Worm (Caenorhabditis elegans) whole organism, early embryonic: ENCODE results near the gene F22B7.9.

Experiments
- B0310.2 ChIP-seq: sonication (generic microtip); optimal IDR thresholded peaks from 2 replicates; lab custom pipeline; 2016; ENCODE audit warnings: mild to moderate bottlenecking, missing genetic modification characterization, missing compliant biosample characterization
- ama-1 ChIP-seq: fragments of 150-350 bp; optimal IDR thresholded peaks from 2 replicates; lab custom pipeline; 2014
- ets-7 ChIP-seq: sonication (generic microtip); optimal IDR thresholded peaks from 2 replicates; lab custom pipeline; 2016; ENCODE audit warnings: missing genotype, missing genetic modification characterization, missing compliant biosample characterization
- pes-1 ChIP-seq: fragments of 200-800 bp; sonication (Bioruptor generic); IDR thresholded peaks from 2 replicates; pipeline ENCODE4 v1.3.6; 2022; ENCODE audit warnings: missing genetic modification reagents, missing genetic modification characterization, missing compliant biosample characterization
- tra-4 ChIP-seq: sonication (generic microtip); optimal IDR thresholded peaks from 2 replicates; lab custom pipeline; 2017; ENCODE audit warnings: missing genetic modification characterization, missing compliant biosample characterization

DNA sequence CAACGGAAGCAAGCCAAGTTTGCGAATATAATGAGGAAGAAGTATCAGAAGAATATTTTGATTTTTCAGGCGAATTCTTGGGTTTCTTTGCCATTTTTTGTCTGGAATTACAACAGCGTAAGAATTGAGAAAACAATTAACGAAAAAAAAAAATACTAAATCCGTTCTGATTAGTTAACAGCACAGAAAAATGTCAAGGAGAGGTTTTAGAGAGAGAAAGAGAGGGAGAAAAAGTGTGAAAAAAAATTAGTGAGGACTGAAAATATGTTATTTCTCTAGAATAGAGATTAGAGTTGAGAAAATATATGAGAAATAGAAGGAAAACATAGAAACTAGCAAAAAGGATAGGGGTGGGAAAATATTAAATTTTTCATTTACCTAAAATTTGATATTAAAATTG, 13.7 kb upstream of the F22B7.9 start, which contains the start of gene dpy-19:
- TF ChIP-seq B0310.2 (no peak), ets-7 (tag; lab: Kevin White, UChicago) (no peak), ama-1 (lab: Kevin White, UChicago) (no peak), tra-4 (tag; lab: Kevin White, UChicago) (no peak), pes-1 (GFP tag; lab: Robert Waterston, UW) (no peak)
